Fruit fly (Drosophila melanogaster): ENCODE results near the gene kri.

- TF ChIP-seq CG8478 (optimal IDR thresholded peaks at IDR 0.05) (no peak), CTCF (optimal IDR thresholded peaks at IDR 0.05) (no peak)
Measured at dm6 chr3L:5859029-5859428, 48.3 kb downstream of the kri start.
